Fruit fly (Drosophila melanogaster): Measurements from ENCODE around the gene SMC3.

DNA sequence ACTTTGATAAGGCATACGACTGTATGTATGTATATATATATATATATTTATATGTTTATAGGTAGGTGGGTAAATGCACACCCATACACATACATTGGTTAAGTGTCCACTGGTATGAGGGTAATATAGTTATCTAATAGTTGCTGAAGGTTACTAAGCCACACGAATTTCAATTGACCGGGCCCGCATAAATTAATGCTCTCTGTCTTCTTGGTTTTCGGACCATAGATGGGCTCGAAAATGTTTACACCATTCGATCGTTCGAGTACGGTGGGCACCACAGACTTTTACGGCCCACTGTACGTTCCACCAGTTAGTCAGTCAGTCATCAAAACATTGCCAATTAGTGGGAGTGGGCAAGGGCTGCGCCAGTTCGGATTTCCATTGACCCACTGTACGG lies 2.2 kb upstream of the SMC3 start:
- TF ChIP-seq CTCF (optimal IDR thresholded peaks at IDR 0.05) (no peak), CG8478 (optimal IDR thresholded peaks at IDR 0.05) (no peak)

All from S2 (cell line).